Worm (Caenorhabditis elegans) whole organism, L4/young adult: ENCODE measurements around the gene K03H6.1.

ENCODE experiments used
- W03F9.2 ChIP-seq: fragments of 150-350 bp; optimal IDR thresholded peaks from 2 replicates; lab custom pipeline; 2014; ENCODE audit warnings: missing biosample characterization, missing genetic modification characterization
- dao-5 ChIP-seq: sonication (generic microtip); optimal IDR thresholded peaks from 2 replicates; lab custom pipeline; 2016; ENCODE audit warnings: missing genotype, missing genetic modification characterization, moderate library complexity, missing compliant biosample characterization
- him-1 ChIP-seq: sonication (generic microtip); optimal IDR thresholded peaks from 2 replicates; lab custom pipeline; 2016; ENCODE audit warnings: missing genotype, missing genetic modification reagents, missing genetic modification characterization, missing compliant biosample characterization

ce11 chrIV:1536316-1536715 is 12.8 kb downstream of the K03H6.1 start, which contains the start of gene K03H6.5:
- TF ChIP-seq him-1 (no peak), W03F9.2 (no peak), dao-5 (tag; lab: Kevin White, UChicago) (no peak)
